Worm (Caenorhabditis elegans) whole organism, late embryonic: Measurements from ENCODE around the gene F19B2.5.

ENCODE experiments used
- C08G9.2 ChIP-seq: sonication (generic microtip); optimal IDR thresholded peaks from 2 replicates; lab custom pipeline; 2016; ENCODE audit warnings: mild to moderate bottlenecking, missing genetic modification characterization, moderate library complexity, missing compliant biosample characterization
- F13H6.1 ChIP-seq: sonication (generic microtip); optimal IDR thresholded peaks from 2 replicates; lab custom pipeline; 2016; ENCODE audit warnings: missing genetic modification characterization, missing compliant biosample characterization
- T23F11.4 ChIP-seq: fragments of 200-800 bp; sonication (Bioruptor generic); optimal IDR thresholded peaks from 2 replicates; lab custom pipeline; 2018; ENCODE audit warnings: mild to moderate bottlenecking, missing genetic modification characterization, missing compliant biosample characterization
- Y22D7AL.16 ChIP-seq: sonication (generic microtip); optimal IDR thresholded peaks from 2 replicates; lab custom pipeline; 2016; ENCODE audit warnings: missing genetic modification characterization, missing compliant biosample characterization
- ceh-14 ChIP-seq: sonication (generic microtip); optimal IDR thresholded peaks from 2 replicates; lab custom pipeline; 2016; ENCODE audit warnings: missing genotype, missing genetic modification characterization, missing compliant biosample characterization
- ceh-19 ChIP-seq: fragments of 200-800 bp; sonication (Bioruptor generic); optimal IDR thresholded peaks from 2 replicates; lab custom pipeline; 2018; ENCODE audit warnings: mild to moderate bottlenecking, missing genetic modification characterization, missing compliant biosample characterization
- ceh-30 ChIP-seq: fragments of 150-350 bp; optimal IDR thresholded peaks from 2 replicates; lab custom pipeline; 2014; ENCODE audit warnings: missing biosample characterization, missing genetic modification characterization
- ceh-45 ChIP-seq: fragments of 200-800 bp; sonication (Bioruptor generic); IDR thresholded peaks from 2 replicates; pipeline ENCODE4 v1.3.6; 2022; ENCODE audit warnings: missing genetic modification reagents, missing genetic modification characterization, missing compliant biosample characterization
- ceh-48 ChIP-seq: sonication (generic microtip); optimal IDR thresholded peaks from 2 replicates; lab custom pipeline; 2016; ENCODE audit warnings: missing genetic modification characterization, inconsistent platforms, missing compliant biosample characterization
- ceh-6 ChIP-seq: fragments of 200-800 bp; sonication (Bioruptor generic); optimal IDR thresholded peaks from 2 replicates; lab custom pipeline; 2018; ENCODE audit warnings: mild to moderate bottlenecking, missing genetic modification characterization, missing compliant biosample characterization
- che-1 ChIP-seq: sonication (generic microtip); optimal IDR thresholded peaks from 2 replicates; lab custom pipeline; 2016; ENCODE audit warnings: mild to moderate bottlenecking, missing genetic modification characterization, missing compliant biosample characterization
- dmd-4 ChIP-seq: sonication (generic microtip); optimal IDR thresholded peaks from 2 replicates; lab custom pipeline; 2016; ENCODE audit warnings: borderline replicate concordance, missing genetic modification characterization, missing compliant biosample characterization
- dve-1 ChIP-seq: sonication (generic microtip); optimal IDR thresholded peaks from 2 replicates; lab custom pipeline; 2017; ENCODE audit warnings: antibody characterized with exemption, mild to moderate bottlenecking, missing genetic modification characterization, missing compliant biosample characterization
- elt-2 ChIP-seq: sonication (generic microtip); optimal IDR thresholded peaks from 2 replicates; lab custom pipeline; 2016; ENCODE audit warnings: missing genetic modification reagents, missing genetic modification characterization, missing compliant biosample characterization
- eyg-1 ChIP-seq: sonication (generic microtip); optimal IDR thresholded peaks from 2 replicates; lab custom pipeline; 2016; ENCODE audit warnings: missing genotype, missing genetic modification characterization, missing compliant biosample characterization
- fkh-6 ChIP-seq: sonication (generic microtip); optimal IDR thresholded peaks from 2 replicates; lab custom pipeline; 2016; ENCODE audit warnings: missing genetic modification characterization, missing compliant biosample characterization
- hlh-13 ChIP-seq: fragments of 200-800 bp; sonication (Bioruptor generic); optimal IDR thresholded peaks from 2 replicates; lab custom pipeline; 2018; ENCODE audit warnings: mild to moderate bottlenecking, missing genetic modification characterization, missing compliant biosample characterization
- hlh-15 ChIP-seq: sonication (generic microtip); optimal IDR thresholded peaks from 2 replicates; lab custom pipeline; 2016; ENCODE audit warnings: missing genetic modification characterization, missing compliant biosample characterization
- hlh-30 ChIP-seq: sonication (generic microtip); optimal IDR thresholded peaks from 2 replicates; lab custom pipeline; 2017; ENCODE audit warnings: antibody characterized with exemption, missing genetic modification characterization, missing compliant biosample characterization; ENCODE audit not compliant: insufficient read depth
- hlh-6 ChIP-seq: sonication (generic microtip); optimal IDR thresholded peaks from 2 replicates; lab custom pipeline; 2016; ENCODE audit warnings: missing genotype, missing genetic modification characterization, missing compliant biosample characterization
- lin-11 ChIP-seq: fragments of 200-800 bp; sonication (Bioruptor generic); optimal IDR thresholded peaks from 2 replicates; lab custom pipeline; 2018; ENCODE audit warnings: mild to moderate bottlenecking, missing genetic modification characterization, missing compliant biosample characterization
- mec-3 ChIP-seq: sonication (generic microtip); optimal IDR thresholded peaks from 2 replicates; lab custom pipeline; 2016; ENCODE audit warnings: borderline replicate concordance, missing genetic modification characterization, missing compliant biosample characterization
- nfya-1 ChIP-seq: sonication (generic microtip); optimal IDR thresholded peaks from 2 replicates; lab custom pipeline; 2017; ENCODE audit warnings: missing genetic modification characterization, mild to moderate bottlenecking, missing compliant biosample characterization, antibody characterized with exemption, moderate library complexity
- nhr-11 ChIP-seq: fragments of 150-350 bp; optimal IDR thresholded peaks from 2 replicates; lab custom pipeline; 2014; ENCODE audit warnings: missing biosample characterization, missing genetic modification characterization
- nhr-232 ChIP-seq: sonication (generic microtip); optimal IDR thresholded peaks from 2 replicates; lab custom pipeline; 2016; ENCODE audit warnings: missing genetic modification characterization, missing compliant biosample characterization
- pag-3 ChIP-seq: sonication (generic microtip); optimal IDR thresholded peaks from 2 replicates; lab custom pipeline; 2016; ENCODE audit warnings: missing compliant biosample characterization, missing genetic modification characterization, borderline replicate concordance
- pat-9 ChIP-seq: fragments of 200-800 bp; sonication (Bioruptor generic); optimal IDR thresholded peaks from 2 replicates; lab custom pipeline; 2018; ENCODE audit warnings: mild to moderate bottlenecking, missing genetic modification characterization, moderate library complexity, missing compliant biosample characterization
- pha-4 ChIP-seq: fragments of 150-350 bp; optimal IDR thresholded peaks from 2 replicates; lab custom pipeline; 2018; ENCODE audit warnings: missing biosample characterization, missing genetic modification reagents, missing genetic modification characterization
- pqm-1 ChIP-seq: sonication (generic microtip); optimal IDR thresholded peaks from 2 replicates; lab custom pipeline; 2016; ENCODE audit warnings: missing genetic modification characterization, missing compliant biosample characterization
- pros-1 ChIP-seq: fragments of 150-350 bp; optimal IDR thresholded peaks from 2 replicates; lab custom pipeline; 2014; ENCODE audit warnings: missing biosample characterization, missing genetic modification reagents, missing genetic modification characterization
- sdc-2 ChIP-seq: sonication (generic microtip); optimal IDR thresholded peaks from 2 replicates; lab custom pipeline; 2016; ENCODE audit warnings: missing genotype, missing genetic modification characterization, missing compliant biosample characterization
- sox-2 ChIP-seq: fragments of 200-800 bp; sonication (Bioruptor generic); IDR thresholded peaks from 2 replicates; pipeline ENCODE4 v1.3.6; 2022; ENCODE audit warnings: missing genetic modification reagents, missing genetic modification characterization, missing compliant biosample characterization
- sox-4 ChIP-seq: sonication (generic microtip); optimal IDR thresholded peaks from 2 replicates; lab custom pipeline; 2017; ENCODE audit warnings: mild to moderate bottlenecking, missing genetic modification characterization, inconsistent platforms, missing compliant biosample characterization
- syd-9 ChIP-seq: sonication (generic microtip); optimal IDR thresholded peaks from 2 replicates; lab custom pipeline; 2016; ENCODE audit warnings: mild to moderate bottlenecking, missing genetic modification characterization, moderate library complexity, missing compliant biosample characterization
- tbx-2 ChIP-seq: sonication (generic microtip); optimal IDR thresholded peaks from 2 replicates; lab custom pipeline; 2016; ENCODE audit warnings: missing genetic modification characterization, missing compliant biosample characterization
- ttx-3 ChIP-seq: sonication (generic microtip); optimal IDR thresholded peaks from 2 replicates; lab custom pipeline; 2016; ENCODE audit warnings: missing genetic modification reagents, missing genetic modification characterization, missing compliant biosample characterization
- unc-3 ChIP-seq, 2 experiments: fragments of 200-800 bp in 1 of 2; sonication (Bioruptor generic) in 1 of 2; sonication (generic microtip) in 1 of 2; conservative IDR thresholded peaks in 1 of 2; optimal IDR thresholded peaks in 1 of 2; 2 replicates each; pipeline versions ENCODE4 v1.3.6 to Lab custom; 2016 to 2022; ENCODE audit warnings: missing compliant biosample characterization in 2 of 2, missing genetic modification characterization in 2 of 2, missing genetic modification reagents in 1 of 2
- unc-42 ChIP-seq: sonication (generic microtip); optimal IDR thresholded peaks from 2 replicates; lab custom pipeline; 2016; ENCODE audit warnings: missing genotype, missing genetic modification characterization, missing compliant biosample characterization
- zip-5 ChIP-seq: sonication (generic microtip); optimal IDR thresholded peaks from 2 replicates; lab custom pipeline; 2016; ENCODE audit warnings: missing genetic modification characterization, missing compliant biosample characterization
- ztf-16 ChIP-seq: sonication (generic microtip); optimal IDR thresholded peaks from 2 replicates; lab custom pipeline; 2017; ENCODE audit warnings: missing genetic modification characterization, missing compliant biosample characterization

Gene F19B2.5

ce11 chrV:20192102-20192880, 28.3 kb upstream of the F19B2.5 start, which contains the start of the genes fbxa-115 and Y113G7B.27:
Gene fbxa-115, minus strand, starts transcription at chrV:20192152.
Gene Y113G7B.27, plus strand, starts transcription at chrV:20192830.
- TF ChIP-seq T23F11.4 (GFP tag; lab: Kevin White, UChicago) (no peak), lin-11 (tag; lab: Kevin White, UChicago) (no peak), sdc-2 (no peak), che-1 (no peak), pat-9 (tag; lab: Kevin White, UChicago) (no peak), ceh-6 (no peak), hlh-6 (tag; lab: Kevin White, UChicago) (no peak), mec-3 (tag; lab: Kevin White, UChicago) (no peak), eyg-1 (tag; lab: Kevin White, UChicago) (no peak), nhr-11 (no peak), fkh-6 (tag; lab: Kevin White, UChicago) (no peak), hlh-30 (tag; lab: Kevin White, UChicago) (no peak), hlh-13 (no peak), hlh-15 (no peak), sox-2 (GFP tag; lab: Robert Waterston, UW) (no peak), nfya-1 (tag; lab: Kevin White, UChicago) (no peak), zip-5 (tag; lab: Kevin White, UChicago) (no peak), ztf-16 (tag; lab: Kevin White, UChicago) (no peak), pros-1 (tag; lab: Kevin White, UChicago) (no peak)
- TF ChIP-seq, all 69 proteins: peak for 0

- TF ChIP-seq ceh-45 (no peak), unc-42 (no peak), sdc-2 (no peak), nhr-232 (tag; lab: Kevin White, UChicago) (no peak), pag-3 (tag; lab: Kevin White, UChicago) (no peak), sox-4 (tag; lab: Kevin White, UChicago) (no peak), F13H6.1 (tag; lab: Kevin White, UChicago) (no peak), pqm-1 (tag; lab: Kevin White, UChicago) (no peak), T23F11.4 (GFP tag; lab: Kevin White, UChicago) (no peak), ceh-19 (GFP tag; lab: Kevin White, UChicago) (no peak), ttx-3 (tag; lab: Kevin White, UChicago) (no peak), syd-9 (tag; lab: Kevin White, UChicago) (no peak), pha-4 (tag; lab: Kevin White, UChicago) (no peak), eyg-1 (tag; lab: Kevin White, UChicago) (no peak), unc-3 (GFP tag; conservative IDR thresholded peaks at IDR 0.05; lab: Robert Waterston, UW) (no peak), unc-3 (tag; optimal IDR thresholded peaks at IDR 0.05; lab: Kevin White, UChicago) (no peak), dmd-4 (tag; lab: Kevin White, UChicago) (no peak), dve-1 (tag; lab: Kevin White, UChicago) (no peak), C08G9.2 (no peak), ceh-48 (no peak)
Observed at ce11 chrV:20188790-20189189, 24.8 kb upstream of the F19B2.5 start, which contains the start of gene fbxa-116. Gene fbxa-116, minus strand, starts transcription at chrV:20188890.

- TF ChIP-seq elt-2 (tag; lab: Kevin White, UChicago) (no peak), tbx-2 (no peak), ceh-14 (tag; lab: Kevin White, UChicago) (no peak), ceh-30 (tag; lab: Kevin White, UChicago) (no peak), ceh-19 (GFP tag; lab: Kevin White, UChicago) (no peak), Y22D7AL.16 (no peak)
Observed at ce11 chrV:20186579-20186978, 22.6 kb upstream of the F19B2.5 start, which contains the start of gene srz-16. Gene srz-16, minus strand, starts transcription at chrV:20186679.
